Fruit fly (Drosophila melanogaster): Measurements from ENCODE around the gene nero.

Gene nero

DNA sequence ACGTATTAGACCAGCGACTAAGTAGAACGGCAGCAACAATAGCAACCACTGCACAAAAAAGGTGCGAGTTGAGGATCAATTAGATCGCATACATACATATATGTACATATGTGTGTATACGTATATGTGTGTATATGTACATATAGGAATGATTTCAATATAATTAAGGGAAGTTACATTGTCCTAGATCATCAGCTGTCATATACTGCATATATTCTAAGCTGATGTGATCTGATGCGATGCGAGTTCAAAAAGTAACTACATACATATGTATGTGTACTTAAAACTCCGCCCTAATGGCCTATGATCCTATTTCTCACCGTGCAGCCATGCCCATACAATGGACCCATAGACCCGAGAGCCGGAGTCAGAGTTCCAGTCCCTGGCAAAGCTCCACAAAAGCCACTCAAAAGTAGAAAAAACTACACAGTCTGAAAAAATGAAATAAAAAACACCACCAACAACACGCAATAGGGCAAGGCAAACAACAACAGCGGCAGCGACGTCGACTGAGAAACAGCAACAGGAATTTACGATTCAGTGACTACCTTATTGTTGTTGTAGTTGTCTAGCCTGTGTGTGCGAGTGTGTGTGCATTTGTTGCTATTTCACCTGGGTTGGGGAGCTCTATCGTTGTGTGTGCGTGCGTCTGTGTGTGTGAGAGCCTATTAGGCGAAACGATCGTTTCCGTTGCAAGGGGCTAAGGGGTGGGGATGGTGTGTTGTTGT is 24.0 kb downstream of the nero start:
- no peak for TF ChIP-seq CG2875 (GFP tag; optimal IDR thresholded peaks at IDR 0.05)
- TF ChIP-seq bcd (GFP tag; optimal IDR thresholded peaks at IDR 0.05) = peak; percentile 15
- 0 out of 3 replicates have a peak, but pooled peaks have one; percentile 32 for TF ChIP-seq z (GFP tag; IDR thresholded peaks at IDR 0.05)
- TF ChIP-seq Gug (GFP tag; IDR thresholded peaks at IDR 0.05) = 0 out of 4 replicates have a peak, but pooled peaks have one; percentile 4
- TF ChIP-seq cwo (GFP tag; optimal IDR thresholded peaks at IDR 0.05) = peak; percentile 3
- peak; percentile 20 for TF ChIP-seq abd-A (tag; optimal IDR thresholded peaks at IDR 0.05)
- TF ChIP-seq CG9932 (GFP tag; IDR thresholded peaks at IDR 0.05) = peak; percentile 7; the same call in 1 of the 2 replicates
- TF ChIP-seq CG11695 (GFP tag; IDR thresholded peaks at IDR 0.05) = peak; percentile 42; the same call in 2 of the 3 replicates
- TF ChIP-seq jing (GFP tag; optimal IDR thresholded peaks at IDR 0.05) = peak; percentile 4
- TF ChIP-seq chif (GFP tag; optimal IDR thresholded peaks at IDR 0.05) = peak in 1 of 2 experiments; percentile 13
- TF ChIP-seq nmo (GFP tag; optimal IDR thresholded peaks at IDR 0.05) = peak; percentile 47
- TF ChIP-seq CG8281 (tag; optimal IDR thresholded peaks at IDR 0.05) = no peak
- TF ChIP-seq CG18262 (tag; optimal IDR thresholded peaks at IDR 0.05) = peak; percentile 52
- peak; percentile 43 for TF ChIP-seq fd96Cb (tag; optimal IDR thresholded peaks at IDR 0.05)
- TF ChIP-seq dmrt11E (tag; optimal IDR thresholded peaks at IDR 0.05) = peak; percentile 24
- TF ChIP-seq org-1 (GFP tag; optimal IDR thresholded peaks at IDR 0.05) = peak; percentile 28
- no peak for TF ChIP-seq ERR (GFP tag; optimal IDR thresholded peaks at IDR 0.05)
- TF ChIP-seq Rfx (GFP tag; IDR thresholded peaks at IDR 0.05) = peak; percentile 29; the same call in 1 of the 2 replicates
- peak; percentile 12 for TF ChIP-seq grau (tag; optimal IDR thresholded peaks at IDR 0.05)
- TF ChIP-seq CG3065 (GFP tag; optimal IDR thresholded peaks at IDR 0.05) = no peak
- TF ChIP-seq CG10209 (GFP tag; optimal IDR thresholded peaks at IDR 0.05) = peak; percentile 28
- peak; percentile 34 for TF ChIP-seq CG7839 (tag; optimal IDR thresholded peaks at IDR 0.05)
- peak; percentile 6 for TF ChIP-seq Jarid2 (GFP tag; optimal IDR thresholded peaks at IDR 0.05)
- no peak for TF ChIP-seq CG14014 (GFP tag; IDR thresholded peaks at IDR 0.05)
- TF ChIP-seq chinmo (GFP tag; IDR thresholded peaks at IDR 0.05; ENCODE audit: partially characterized antibody) = peak; percentile 63; the same call in 1 of the 4 replicates
- TF ChIP-seq sens (GFP tag) = peak; percentile 88
- peak; percentile 38 for TF ChIP-seq CG7556 (GFP tag; optimal IDR thresholded peaks at IDR 0.05)
- peak; percentile 44 for TF ChIP-seq CG12391 (tag; optimal IDR thresholded peaks at IDR 0.05)
- TF ChIP-seq Dp (GFP tag; optimal IDR thresholded peaks at IDR 0.05) = no peak
- TF ChIP-seq Sox102F (GFP tag; optimal IDR thresholded peaks at IDR 0.05) = peak; percentile 37
- peak; percentile 29 for TF ChIP-seq Camta (GFP tag; optimal IDR thresholded peaks at IDR 0.05)
- peak; percentile 11 for TF ChIP-seq D19A (tag; optimal IDR thresholded peaks at IDR 0.05)
- peak; percentile 81 for TF ChIP-seq Med (GFP tag)
- no peak for TF ChIP-seq lbe (GFP tag; optimal IDR thresholded peaks at IDR 0.05)
- peak; percentile 39; the same call in 1 of the 3 replicates for TF ChIP-seq Aef1 (GFP tag; IDR thresholded peaks at IDR 0.05)
- no peak for TF ChIP-seq Dref (GFP tag; IDR thresholded peaks at IDR 0.05)
- TF ChIP-seq CG18599 (GFP tag; optimal IDR thresholded peaks at IDR 0.05) = peak; percentile 27
- TF ChIP-seq tup (GFP tag; optimal IDR thresholded peaks at IDR 0.05) = no peak
- TF ChIP-seq ap (GFP tag; IDR thresholded peaks at IDR 0.05) = no peak
- TF ChIP-seq prd (optimal IDR thresholded peaks at IDR 0.05) = no peak
- peak; percentile 36; the same call in 1 of the 3 replicates for TF ChIP-seq prd (GFP tag; IDR thresholded peaks at IDR 0.05)
- TF ChIP-seq Side (GFP tag; optimal IDR thresholded peaks at IDR 0.05) = peak; percentile 9
- peak; percentile 26 for TF ChIP-seq Ssrp (tag; optimal IDR thresholded peaks at IDR 0.05)
- no peak for TF ChIP-seq Hand (GFP tag; optimal IDR thresholded peaks at IDR 0.05)
- peak; percentile 55 for TF ChIP-seq kni (GFP tag; optimal IDR thresholded peaks at IDR 0.05)
- peak; percentile 51 for TF ChIP-seq CG1603 (tag; optimal IDR thresholded peaks at IDR 0.05)
- TF ChIP-seq CG9727 (GFP tag; optimal IDR thresholded peaks at IDR 0.05) = peak; percentile 46
- TF ChIP-seq C15 (GFP tag; IDR thresholded peaks at IDR 0.05) = no peak
